Fruit fly (Drosophila melanogaster): ENCODE results near the gene Doc2.
A peak's percentile ranks its signal among the peaks of the same experiment; 100 is the strongest.

Doc2 gene

DNA sequence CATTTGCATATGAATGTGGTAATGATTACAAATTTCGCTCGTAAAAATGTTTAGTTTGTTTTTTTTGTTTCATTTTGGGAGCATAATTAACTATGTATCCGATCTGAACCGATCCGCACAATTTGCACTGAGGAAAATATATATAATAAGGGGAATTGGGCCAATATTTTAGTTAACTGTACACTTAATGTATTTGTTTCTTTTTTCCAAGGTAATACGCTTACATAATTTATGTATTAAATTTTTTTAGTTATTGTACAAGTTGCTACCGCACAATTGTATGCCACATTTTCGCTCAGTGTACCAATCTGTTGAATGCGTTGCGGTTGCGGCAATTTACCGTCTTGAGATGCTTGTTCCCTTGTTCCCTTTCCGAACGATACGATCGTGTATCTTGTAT is 6.6 kb upstream of the Doc2 start (continued):
- no peak for TF ChIP-seq Ets21C (GFP tag; optimal IDR thresholded peaks at IDR 0.05)
- TF ChIP-seq CG6792 (GFP tag; optimal IDR thresholded peaks at IDR 0.05) = no peak
- TF ChIP-seq salr (GFP tag; optimal IDR thresholded peaks at IDR 0.05) = no peak
- peak; percentile 82 for TF ChIP-seq Eip78C (GFP tag)
- peak; percentile 4 for TF ChIP-seq CG32006 (GFP tag; optimal IDR thresholded peaks at IDR 0.05)
- TF ChIP-seq CG8632 (GFP tag; optimal IDR thresholded peaks at IDR 0.05) = no peak
- TF ChIP-seq Sox102F (GFP tag; optimal IDR thresholded peaks at IDR 0.05) = no peak
- TF ChIP-seq CG11902 (GFP tag; optimal IDR thresholded peaks at IDR 0.05) = no peak
- TF ChIP-seq fd59A (GFP tag; optimal IDR thresholded peaks at IDR 0.05) = no peak
- TF ChIP-seq CG6276 (GFP tag; optimal IDR thresholded peaks at IDR 0.05) = no peak

DNA sequence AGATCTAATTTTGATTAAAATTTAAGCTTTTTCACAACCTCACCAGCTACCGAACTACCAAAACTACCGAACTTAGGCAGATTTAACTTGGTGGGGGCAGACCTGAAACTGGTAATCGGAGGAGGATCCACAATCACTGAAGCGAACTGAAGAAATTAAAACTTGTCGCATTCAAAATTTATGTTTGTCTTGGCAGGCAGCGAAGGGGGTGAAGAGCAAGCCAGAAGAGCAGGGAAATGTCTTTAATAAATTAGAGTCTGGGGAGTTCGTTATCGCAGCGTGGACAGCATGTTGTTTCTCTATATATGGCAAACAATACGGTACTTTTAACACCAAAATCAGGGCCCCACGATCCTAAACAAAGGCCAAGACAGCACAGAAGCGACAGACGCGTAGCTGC is 6.1 kb upstream of the Doc2 start:
- no peak for TF ChIP-seq spab (GFP tag; optimal IDR thresholded peaks at IDR 0.05)

DNA sequence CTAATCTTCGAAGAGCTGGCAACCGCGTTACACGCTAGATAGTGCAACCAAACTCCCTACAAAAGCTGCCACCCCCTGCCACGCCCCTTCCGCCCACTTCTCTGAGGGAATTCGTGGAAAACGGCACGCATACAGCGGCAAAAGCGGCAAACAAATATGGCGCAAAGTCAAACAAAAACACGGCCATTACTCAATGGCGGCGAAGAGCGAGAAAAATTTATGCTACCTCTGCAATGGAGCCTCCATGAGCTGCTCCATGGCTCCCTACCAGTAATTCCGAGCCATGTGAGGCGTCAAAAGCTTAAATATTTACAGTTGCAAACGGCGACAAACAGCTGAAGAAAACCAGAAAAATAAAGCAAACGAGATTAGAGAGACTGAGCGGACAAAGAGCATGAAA is 5.7 kb upstream of the Doc2 start:
- TF ChIP-seq lz (GFP tag; optimal IDR thresholded peaks at IDR 0.05) (no peak), fkh (GFP tag; optimal IDR thresholded peaks at IDR 0.05) (peak; percentile 76), ss (GFP tag; optimal IDR thresholded peaks at IDR 0.05) (no peak)

- TF ChIP-seq CG6808 (GFP tag; optimal IDR thresholded peaks at IDR 0.05) = no peak
- peak; percentile 2 for TF ChIP-seq Ets21C (GFP tag; optimal IDR thresholded peaks at IDR 0.05)
- no peak for TF ChIP-seq ss (GFP tag; optimal IDR thresholded peaks at IDR 0.05)
- TF ChIP-seq acj6 (GFP tag; optimal IDR thresholded peaks at IDR 0.05) = peak; percentile 16
- no peak for TF ChIP-seq CG10631 (GFP tag; optimal IDR thresholded peaks at IDR 0.05)
- peak; percentile 54; the same call in 1 of the 3 replicates for TF ChIP-seq CG6163 (GFP tag; IDR thresholded peaks at IDR 0.05)
- TF ChIP-seq OdsH (GFP tag; optimal IDR thresholded peaks at IDR 0.05) = peak; percentile 9
- TF ChIP-seq Hr39 (GFP tag; optimal IDR thresholded peaks at IDR 0.05) = peak; percentile 60
- no peak for TF ChIP-seq CG6276 (GFP tag; optimal IDR thresholded peaks at IDR 0.05)
- TF ChIP-seq Sox15 (GFP tag; optimal IDR thresholded peaks at IDR 0.05) = no peak
- TF ChIP-seq CG16779 (tag; optimal IDR thresholded peaks at IDR 0.05) = no peak
- no peak for TF ChIP-seq net (GFP tag; optimal IDR thresholded peaks at IDR 0.05)
- peak; percentile 9 for TF ChIP-seq achi (GFP tag; optimal IDR thresholded peaks at IDR 0.05)
- peak; percentile 19 for TF ChIP-seq Smox (GFP tag; optimal IDR thresholded peaks at IDR 0.05)
- no peak for TF ChIP-seq dsx (GFP tag; optimal IDR thresholded peaks at IDR 0.05; ENCODE audit: poor library complexity, severe bottlenecking)
- TF ChIP-seq fd85E (GFP tag; optimal IDR thresholded peaks at IDR 0.05) = no peak
- TF ChIP-seq svp (GFP tag) = peak; percentile 66
- no peak for TF ChIP-seq CG6792 (GFP tag; optimal IDR thresholded peaks at IDR 0.05)
- TF ChIP-seq CG31627 (GFP tag; optimal IDR thresholded peaks at IDR 0.05) = peak; percentile 41
- peak; percentile 34 for TF ChIP-seq Sox102F (GFP tag; optimal IDR thresholded peaks at IDR 0.05)
- peak; percentile 41 for TF ChIP-seq Met (GFP tag; optimal IDR thresholded peaks at IDR 0.05)
- TF ChIP-seq dac (GFP tag; optimal IDR thresholded peaks at IDR 0.05) = no peak
- TF ChIP-seq esn (GFP tag; optimal IDR thresholded peaks at IDR 0.05) = peak; percentile 41
- TF ChIP-seq CG15336 (GFP tag; IDR thresholded peaks at IDR 0.05) = no peak
Observed at dm6 chr3L:9023627-9024026, 4.6 kb upstream of the Doc2 start.

DNA sequence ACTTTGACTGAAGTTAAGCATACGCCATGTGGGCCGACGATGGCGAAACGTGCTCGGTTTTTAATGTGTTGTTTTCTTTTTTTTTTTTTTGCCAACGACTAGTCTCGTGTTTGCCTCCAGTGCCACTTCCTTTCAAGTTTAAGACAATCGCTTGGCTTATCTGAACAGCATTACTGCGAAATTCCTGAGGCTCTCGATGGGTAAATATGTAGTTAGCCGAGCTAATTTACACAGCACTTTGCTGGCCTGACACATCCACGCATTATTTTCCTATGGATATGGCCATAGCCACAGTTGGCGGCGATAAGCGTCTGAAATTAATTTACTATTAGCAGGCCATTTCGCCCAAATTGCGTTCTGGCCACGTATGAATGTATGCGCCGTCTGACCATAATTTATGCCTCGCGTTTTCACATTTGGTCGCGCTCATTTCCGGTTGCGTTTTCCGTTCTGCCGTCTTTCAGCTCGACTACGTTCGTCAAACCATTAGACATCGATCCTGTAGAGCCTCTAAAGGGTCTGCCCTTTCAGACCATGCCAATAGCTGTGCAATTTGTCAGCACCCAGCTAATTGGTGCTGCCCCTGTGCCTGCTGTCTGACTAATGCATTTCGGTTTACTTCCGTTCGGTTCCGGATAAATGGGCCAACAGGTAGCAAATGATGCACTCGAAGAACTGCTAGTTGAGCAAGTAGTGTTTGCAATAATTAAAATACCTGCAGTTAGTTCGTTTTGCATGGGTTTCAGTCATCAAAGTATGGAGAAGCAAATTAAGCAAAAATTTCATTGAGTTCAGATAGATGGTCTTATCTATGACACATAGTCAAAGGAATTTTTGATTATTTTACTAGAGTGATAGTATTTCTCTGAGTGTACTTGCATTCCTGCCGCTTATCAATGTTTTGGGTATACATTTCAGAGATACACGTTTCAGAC is 1.7 kb upstream of the Doc2 start:
- TF ChIP-seq fkh (GFP tag; optimal IDR thresholded peaks at IDR 0.05) = peak; percentile 41
- no peak for TF ChIP-seq cyc (GFP tag; optimal IDR thresholded peaks at IDR 0.05)
- TF ChIP-seq CG6854 (GFP tag; optimal IDR thresholded peaks at IDR 0.05) = no peak
- peak; percentile 8 for TF ChIP-seq CG10631 (GFP tag; optimal IDR thresholded peaks at IDR 0.05)

Data from whole organism, prepupa.